Fruit fly (Drosophila melanogaster) whole organism, larva: ENCODE measurements around the gene CG34258.

Experiments
- noc ChIP-seq: fragments of 200-800 bp; sonication (Bioruptor generic); optimal IDR thresholded peaks from 3 replicates; lab custom pipeline; 2019; ENCODE audit warnings: missing biosample characterization, mild to moderate bottlenecking, missing genetic modification characterization, moderate library complexity

The CG34258 gene

DNA sequence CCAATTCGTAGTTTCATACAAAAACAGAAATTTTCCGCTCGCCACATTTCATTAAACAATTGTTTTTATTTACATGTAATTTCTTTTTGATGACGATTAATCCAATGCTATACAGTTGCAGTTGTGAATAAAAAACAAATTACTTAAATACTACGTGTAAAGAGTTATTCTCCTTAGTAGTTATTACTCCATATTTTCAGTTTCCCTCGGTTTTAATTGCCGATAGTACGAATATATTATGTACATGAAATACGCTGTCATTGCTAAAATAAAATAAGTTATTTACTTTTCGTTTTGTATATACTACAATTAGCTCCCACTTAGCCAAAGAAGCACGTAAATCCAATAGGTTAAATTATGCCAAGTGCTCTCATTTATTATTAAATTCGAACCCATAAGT, 1.8 kb upstream of the CG34258 start, which contains the start of gene CG42655:
Gene CG42655 (minus strand): TSS at position 101 of the 400 bp plus-strand sequence.
- TF ChIP-seq noc: no peak

DNA sequence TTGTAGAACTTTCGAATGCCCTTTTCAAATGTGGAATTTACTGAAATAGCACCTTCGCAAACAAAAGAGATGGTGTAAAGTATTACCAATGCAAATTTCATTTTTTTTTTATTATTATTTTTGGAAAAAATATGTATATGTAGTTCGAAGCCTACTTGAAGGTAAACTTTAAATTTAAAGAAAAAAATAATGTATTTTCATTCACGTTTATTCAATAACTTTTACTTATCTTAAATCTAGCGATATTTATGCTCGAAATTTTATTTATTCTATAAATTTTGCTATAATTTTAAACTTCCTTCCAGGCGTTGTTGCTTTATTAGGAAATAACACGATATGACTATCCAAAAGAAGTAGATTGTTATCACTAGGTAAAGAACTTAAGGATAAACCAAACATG, 922 bp upstream of the CG34258 start, which contains the start of gene CG33710:
Gene CG33710 (minus strand): TSS at position 101 of the 400 bp plus-strand sequence.
- no peak for TF ChIP-seq noc

DNA sequence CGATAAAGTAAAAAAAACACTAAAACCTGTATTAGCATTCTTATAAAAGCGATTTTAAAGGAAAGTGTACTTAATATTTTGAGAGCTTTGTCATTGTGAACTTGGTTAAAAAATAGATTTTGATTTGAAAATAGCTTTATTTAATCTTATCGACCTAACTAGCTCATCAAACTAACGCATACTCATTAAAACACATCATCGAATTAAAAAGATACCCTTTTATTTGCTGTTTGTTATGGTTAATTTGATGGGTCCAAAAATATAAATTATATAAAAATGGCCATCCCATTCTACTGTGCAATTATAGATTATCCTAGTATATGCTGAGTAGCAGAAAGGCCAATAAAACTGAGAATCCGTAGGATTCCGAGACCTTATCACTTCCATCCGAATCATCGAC, 733 bp downstream of the CG34258 start, which contains the start of gene CG32219:
Gene CG32219 (minus strand): TSS at position 101 of the 400 bp plus-strand sequence.
- TF ChIP-seq noc: no peak

DNA sequence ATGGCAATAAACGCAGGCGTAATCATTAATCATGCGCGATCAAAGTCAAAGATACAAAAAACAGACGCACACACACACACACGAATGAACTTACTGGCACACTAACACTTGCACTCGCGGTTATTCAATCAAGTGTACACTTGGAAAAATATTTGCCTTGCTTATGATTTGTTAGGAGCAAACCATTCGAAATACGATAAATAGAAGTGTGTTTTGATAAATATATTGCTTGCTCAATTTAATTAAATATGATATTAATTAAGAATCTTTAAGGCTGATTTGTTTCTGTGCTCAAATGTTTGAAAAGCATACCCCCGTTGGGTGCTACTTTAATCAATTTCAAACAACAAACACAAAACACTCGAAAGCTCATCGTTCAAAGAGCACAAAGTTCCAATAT, 6.3 kb downstream of the CG34258 start:
- TF ChIP-seq noc: no peak

DNA sequence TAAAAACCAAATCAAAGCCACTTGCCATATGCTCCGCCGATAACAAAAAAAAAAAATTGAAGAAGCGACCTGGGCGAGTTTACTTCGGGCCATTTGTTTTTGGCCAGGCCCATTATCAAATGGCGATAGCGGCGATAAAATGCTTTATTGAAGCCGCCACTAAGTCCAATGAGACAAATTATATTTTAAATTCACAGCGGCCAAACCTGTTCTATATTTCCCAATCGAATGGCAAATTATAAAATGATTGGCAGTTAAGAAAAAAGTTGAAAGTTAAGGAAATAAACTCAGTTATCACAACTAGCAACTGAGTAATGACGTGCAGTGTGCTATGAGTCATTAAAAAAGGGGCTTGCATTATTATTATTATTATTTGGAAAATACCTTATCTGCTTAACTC, 10.6 kb downstream of the CG34258 start:
- TF ChIP-seq noc: peak; percentile 37

DNA sequence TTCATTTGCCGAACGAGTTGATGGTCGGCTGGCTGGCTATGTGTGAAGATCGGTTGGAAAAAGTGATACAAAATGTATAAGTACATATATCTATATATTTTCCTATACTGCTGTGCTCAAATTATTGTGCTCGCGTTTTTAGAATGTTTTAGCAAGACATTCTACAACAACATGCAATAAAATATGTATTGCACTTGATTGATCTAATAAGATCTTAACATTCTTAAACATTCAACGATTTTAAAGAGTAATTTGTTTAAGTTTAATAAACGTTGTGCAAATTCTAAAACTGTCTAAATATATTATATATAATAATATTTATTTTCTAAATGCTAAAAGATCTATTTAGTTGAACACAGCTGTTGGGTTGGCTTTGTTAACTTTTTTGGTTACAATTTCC, 11.4 kb downstream of the CG34258 start:
- no peak for TF ChIP-seq noc

DNA sequence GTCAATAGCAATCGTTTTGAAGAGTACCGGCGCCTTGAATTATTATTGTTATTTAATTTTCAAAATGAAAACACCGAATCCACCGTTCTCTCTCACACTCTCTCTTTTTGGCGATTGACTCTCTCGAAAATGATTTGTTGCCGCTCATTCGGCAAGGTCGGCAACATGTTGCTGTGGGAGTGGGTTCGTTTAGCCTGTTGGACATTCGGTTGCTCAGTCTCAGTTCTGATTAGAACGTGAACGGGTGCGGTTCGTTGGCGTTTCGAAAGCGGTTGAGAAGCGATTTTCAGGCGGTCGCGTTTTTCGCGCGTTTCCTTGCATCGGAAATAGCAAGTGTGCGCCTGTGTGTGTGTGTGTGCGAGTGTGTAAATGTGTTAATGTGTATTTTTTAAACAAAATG, 12.7 kb downstream of the CG34258 start, which contains the start of gene Ac76E:
Gene Ac76E (plus strand): TSS at position 264 of the 400 bp plus-strand sequence.
- TF ChIP-seq noc: peak; percentile 20

DNA sequence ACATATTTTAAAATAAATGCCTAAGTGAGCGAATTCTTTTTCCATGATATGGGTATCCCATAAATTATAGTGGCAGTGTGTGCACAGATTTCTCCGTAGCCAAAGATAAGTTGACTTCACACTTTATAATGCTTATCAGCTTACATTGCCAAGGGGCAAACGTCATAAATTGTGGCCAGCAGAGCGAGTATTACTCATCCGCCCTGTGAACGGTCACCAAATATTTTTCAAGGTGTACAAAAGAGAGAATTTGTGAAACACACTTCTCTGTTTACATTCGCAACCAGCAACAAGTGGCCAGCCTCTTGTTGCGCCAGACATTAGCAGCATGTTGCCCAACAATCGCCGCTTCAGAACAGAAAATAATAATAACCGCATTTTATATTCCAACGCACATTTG, 18.9 kb downstream of the CG34258 start:
- no peak for TF ChIP-seq noc

DNA sequence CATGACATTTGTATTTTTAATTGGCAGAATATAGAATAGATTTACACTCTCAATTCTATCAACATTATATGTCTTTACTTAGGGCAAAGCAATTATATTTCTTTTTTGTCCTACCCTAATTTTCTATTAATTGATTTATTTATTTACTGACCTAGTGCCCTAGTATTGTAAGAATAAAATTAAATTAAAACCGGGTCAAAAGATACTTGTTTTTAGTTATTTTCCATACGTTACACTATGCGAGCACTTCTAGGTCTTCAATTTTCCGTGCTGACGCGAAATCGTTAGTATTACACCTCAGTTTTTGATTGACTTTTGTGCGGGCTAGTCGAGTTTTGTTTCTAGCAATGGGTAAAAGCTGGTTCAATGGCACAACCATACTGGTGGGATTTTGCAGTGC, 20.4 kb downstream of the CG34258 start, which contains the start of gene CG46462:
Gene CG46462 (plus strand): TSS at position 301 of the 400 bp plus-strand sequence.
- TF ChIP-seq noc: no peak

DNA sequence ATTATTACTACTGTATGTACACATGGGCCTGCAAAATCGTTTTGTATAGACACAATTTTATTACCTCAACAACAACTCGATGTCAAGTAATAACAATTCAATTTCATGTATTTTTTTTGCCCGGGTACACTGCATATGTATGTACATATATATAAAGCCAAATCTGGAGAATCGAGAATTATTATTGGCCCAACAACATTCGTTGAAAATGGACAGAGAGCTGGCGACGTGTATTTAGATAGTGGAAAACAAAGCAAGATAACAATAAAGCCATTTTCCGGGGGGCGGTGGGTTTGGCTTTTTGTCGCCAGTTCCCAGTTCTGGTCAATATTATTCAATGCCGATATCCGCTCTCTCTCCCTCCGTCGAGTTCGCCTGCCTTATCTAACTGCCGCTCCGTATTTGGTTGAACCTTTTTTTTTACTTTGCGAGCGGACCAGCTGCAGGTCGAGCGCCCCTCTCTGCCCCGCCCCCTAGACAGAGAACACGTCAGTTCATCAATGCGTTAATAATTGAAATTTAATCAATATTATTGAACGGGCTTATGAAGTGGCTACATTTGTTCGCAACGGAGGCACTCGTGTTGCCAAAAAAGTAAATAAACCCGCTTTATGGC, 21.9 kb downstream of the CG34258 start:
- no peak for TF ChIP-seq noc

DNA sequence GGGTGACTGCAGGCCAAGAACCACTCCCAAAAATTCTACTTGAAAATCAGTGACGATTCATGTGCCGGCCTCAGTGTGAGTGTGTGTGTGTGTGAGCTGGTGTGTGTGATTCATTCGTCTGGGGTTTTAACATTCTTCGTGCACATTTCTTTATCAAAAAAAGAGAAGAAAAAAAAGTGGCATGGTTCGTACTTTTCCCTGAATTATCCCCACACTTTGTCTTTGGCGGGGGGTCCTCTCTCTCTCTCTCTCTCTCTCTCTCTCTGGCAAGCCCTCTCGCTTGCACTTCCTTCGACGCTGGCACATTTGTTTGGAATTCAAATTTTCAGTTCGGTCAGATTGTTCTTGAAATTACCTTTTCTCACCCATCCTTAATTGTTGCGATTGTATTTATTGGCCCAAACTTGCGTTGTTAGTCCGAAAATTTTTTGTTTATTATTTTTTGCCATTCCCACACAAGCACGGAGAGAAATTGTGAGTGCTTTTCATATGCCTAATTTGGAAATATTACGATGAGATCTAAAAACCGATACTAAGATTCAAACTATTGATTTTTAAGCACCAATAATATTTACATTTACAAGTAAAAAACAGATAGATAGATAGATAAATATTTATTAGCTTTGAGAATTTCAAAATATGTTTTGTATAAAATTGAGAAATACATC, 22.6 kb downstream of the CG34258 start:
- no peak for TF ChIP-seq noc

DNA sequence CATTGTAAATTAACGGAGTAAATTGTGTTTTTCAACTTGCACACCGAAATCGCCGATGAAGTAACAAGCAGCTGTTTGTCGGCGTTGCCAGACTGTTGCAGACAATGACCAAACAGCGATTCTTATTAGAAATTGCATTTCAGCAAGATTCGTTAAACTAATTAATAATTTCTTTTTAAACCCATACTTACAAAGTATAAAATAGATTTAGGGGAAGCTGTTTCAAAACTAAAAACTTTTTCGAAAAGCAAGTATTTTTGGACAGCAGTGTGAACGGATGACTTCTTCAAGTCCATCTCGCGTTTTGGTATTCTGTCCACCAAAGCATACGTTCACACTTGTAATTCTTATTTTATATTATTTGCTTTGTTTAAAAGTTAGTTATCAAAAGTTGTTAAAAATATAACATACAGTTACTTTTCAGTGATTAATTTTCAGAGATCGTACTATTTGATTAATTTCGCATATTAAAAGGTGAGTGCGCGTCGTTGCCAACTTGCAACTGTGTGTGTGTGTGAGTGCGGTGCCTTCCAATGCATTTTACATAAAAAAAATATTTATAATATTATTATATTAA, 23.2 kb downstream of the CG34258 start, which contains the start of the genes CG8004 and RhoGDI:
Gene CG8004 (minus strand): TSS at position 74 of the 577 bp plus-strand sequence.
Gene RhoGDI (plus strand): TSS at position 309 of the 577 bp plus-strand sequence.
- peak; percentile 16 for TF ChIP-seq noc

DNA sequence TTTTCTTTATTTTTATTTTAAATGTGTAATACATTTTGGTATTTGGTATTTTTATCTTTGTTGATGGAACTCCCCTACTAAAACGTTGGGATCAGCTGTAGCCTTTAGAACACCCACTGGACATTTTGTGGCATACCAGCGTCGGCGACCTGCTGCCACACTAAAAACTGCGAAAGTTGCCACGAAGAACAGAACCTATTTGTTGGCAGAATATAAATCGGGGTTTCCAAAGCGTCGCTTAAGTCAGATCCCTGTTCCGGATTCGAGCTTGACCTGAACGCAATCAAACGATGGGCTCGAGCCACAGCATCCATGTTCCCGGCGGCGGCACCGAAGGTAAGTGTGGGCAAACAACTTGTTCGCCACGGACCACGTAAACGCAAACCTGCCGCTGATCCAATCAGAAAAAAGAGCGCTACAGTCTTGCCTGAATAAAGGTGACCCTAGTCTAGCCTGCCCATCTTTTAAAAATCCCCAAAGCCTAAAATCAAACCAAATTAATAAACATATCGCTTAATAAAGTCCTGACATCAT, 26.9 kb downstream of the CG34258 start, which contains the start of gene Grasp65:
Gene Grasp65 (plus strand): TSS at position 173 of the 534 bp plus-strand sequence.
- peak; percentile 28 for TF ChIP-seq noc

DNA sequence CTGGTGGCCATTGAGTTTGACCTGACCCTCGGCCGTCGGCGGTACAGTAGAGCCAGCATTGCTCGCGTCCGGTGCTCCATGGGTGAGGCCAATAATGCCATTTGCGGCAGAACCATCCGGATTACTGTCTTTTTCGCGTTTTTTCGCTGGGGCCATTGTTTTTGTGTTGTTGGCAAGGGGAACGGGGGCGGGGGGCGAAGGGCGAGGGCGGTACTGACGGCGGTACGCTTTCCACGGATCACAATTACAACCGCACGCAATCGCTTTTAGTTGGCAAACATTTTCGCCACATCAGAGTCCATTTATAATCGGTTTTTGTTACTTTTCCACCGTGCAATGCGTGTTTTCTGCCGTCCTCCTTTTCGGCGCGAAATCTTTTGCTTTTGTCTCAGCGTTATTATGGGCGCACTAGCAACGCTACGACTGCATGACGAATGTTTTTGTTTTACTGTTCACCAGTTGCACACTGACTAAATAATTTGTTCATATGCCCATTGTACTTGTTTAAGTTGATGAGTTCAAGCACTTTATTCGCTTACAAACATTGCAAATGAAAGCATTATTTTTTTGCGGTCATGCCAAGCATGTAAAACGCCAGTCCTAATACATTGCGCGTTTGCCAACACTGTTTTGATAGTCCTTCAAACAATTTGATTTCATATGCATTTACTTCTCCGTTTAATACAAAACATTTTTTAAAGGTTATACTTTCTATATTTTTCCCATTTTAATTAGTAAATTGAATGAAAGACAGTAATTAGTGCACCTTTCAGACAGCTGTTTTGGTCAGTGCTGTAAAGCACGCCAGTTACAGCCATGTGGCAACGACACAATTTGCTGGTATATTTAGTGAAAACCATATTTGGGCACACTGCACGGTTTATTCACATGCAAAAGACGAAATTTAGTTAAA, 28.7 kb downstream of the CG34258 start, which contains the start of gene Pfdn6:
Gene Pfdn6 (plus strand): TSS at position 839 of the 913 bp plus-strand sequence.
- TF ChIP-seq noc: no peak

DNA sequence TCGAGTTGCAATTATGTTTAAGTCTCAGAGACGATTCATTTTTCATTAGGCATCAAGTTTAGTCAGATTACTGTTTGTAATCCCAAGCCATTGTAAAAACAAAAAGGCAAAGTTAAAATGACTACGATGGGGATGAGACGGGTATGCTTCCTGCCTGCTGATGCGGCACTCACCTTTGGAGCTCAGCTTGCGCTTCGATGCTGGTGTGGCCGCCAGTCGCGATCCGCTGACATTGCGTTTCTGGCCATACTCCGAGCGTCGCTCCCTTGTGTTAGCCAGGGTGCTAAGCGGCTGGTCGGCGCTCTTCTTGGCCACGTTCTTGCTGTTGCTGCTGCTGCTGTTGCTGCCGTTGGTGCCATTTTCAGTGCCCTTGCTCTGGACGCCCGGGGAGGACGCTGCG, 31.8 kb downstream of the CG34258 start:
- no peak for TF ChIP-seq noc

DNA sequence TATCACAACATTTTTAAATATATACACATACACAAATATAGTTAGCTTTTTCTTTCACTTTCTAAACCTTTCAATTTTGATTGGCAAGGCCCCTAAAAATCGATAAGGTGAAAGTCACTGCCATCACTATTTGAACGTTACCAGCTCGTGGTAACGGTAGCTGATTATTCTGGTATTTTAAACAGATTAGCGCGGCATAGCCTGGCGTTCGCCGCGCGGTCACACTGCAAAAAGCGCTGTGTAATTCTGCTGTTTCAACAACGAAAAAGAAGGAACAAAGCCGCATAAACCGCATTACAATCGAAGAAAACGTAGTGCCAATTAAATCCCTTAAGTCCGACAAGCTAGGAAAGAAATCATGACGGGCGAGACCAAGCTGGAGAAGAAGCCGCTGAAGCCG, 36.9 kb downstream of the CG34258 start, which contains the start of gene Rpn1:
Gene Rpn1 (plus strand): TSS at position 219 of the 400 bp plus-strand sequence.
- TF ChIP-seq noc: no peak
